Worm (Caenorhabditis elegans) whole organism, L2 larva: ENCODE measurements around the gene cut-5.

Source experiments
- Y55F3AM.14 ChIP-seq: fragments of 200-800 bp; sonication (Bioruptor generic); optimal IDR thresholded peaks from 2 replicates; lab custom pipeline; 2018; ENCODE audit warnings: mild to moderate bottlenecking, missing genetic modification characterization, missing compliant biosample characterization
- alr-1 ChIP-seq: fragments of 150-350 bp; optimal IDR thresholded peaks from 2 replicates; lab custom pipeline; 2014; ENCODE audit warnings: missing biosample characterization, missing genetic modification characterization
- blmp-1 ChIP-seq: sonication (generic microtip); optimal IDR thresholded peaks from 2 replicates; lab custom pipeline; 2017; ENCODE audit warnings: missing genetic modification characterization, mild to moderate bottlenecking, missing compliant biosample characterization, antibody characterized with exemption, moderate library complexity; ENCODE audit not compliant: insufficient read depth
- ceh-82 ChIP-seq: fragments of 150-350 bp; optimal IDR thresholded peaks from 2 replicates; lab custom pipeline; 2014; ENCODE audit warnings: missing biosample characterization, missing genetic modification characterization
- elt-1 ChIP-seq: fragments of 150-350 bp; optimal IDR thresholded peaks from 2 replicates; lab custom pipeline; 2014; ENCODE audit warnings: missing biosample characterization, missing genetic modification characterization
- nhr-10 ChIP-seq: sonication (generic microtip); optimal IDR thresholded peaks from 2 replicates; lab custom pipeline; 2017; ENCODE audit warnings: missing biosample characterization, missing genetic modification characterization
- nhr-77 ChIP-seq: fragments of 150-350 bp; optimal IDR thresholded peaks from 2 replicates; lab custom pipeline; 2014; ENCODE audit warnings: missing biosample characterization, missing genetic modification characterization
- sem-4 ChIP-seq: fragments of 150-350 bp; optimal IDR thresholded peaks from 2 replicates; lab custom pipeline; 2014; ENCODE audit warnings: missing biosample characterization, missing genetic modification reagents, missing genetic modification characterization
- skn-1 ChIP-seq: sonication (generic microtip); optimal IDR thresholded peaks from 2 replicates; lab custom pipeline; 2017; ENCODE audit warnings: missing biosample characterization, missing genetic modification characterization
- snpc-4 ChIP-seq: fragments of 150-350 bp; optimal IDR thresholded peaks from 2 replicates; lab custom pipeline; 2014; ENCODE audit warnings: missing biosample characterization, missing genetic modification characterization

DNA sequence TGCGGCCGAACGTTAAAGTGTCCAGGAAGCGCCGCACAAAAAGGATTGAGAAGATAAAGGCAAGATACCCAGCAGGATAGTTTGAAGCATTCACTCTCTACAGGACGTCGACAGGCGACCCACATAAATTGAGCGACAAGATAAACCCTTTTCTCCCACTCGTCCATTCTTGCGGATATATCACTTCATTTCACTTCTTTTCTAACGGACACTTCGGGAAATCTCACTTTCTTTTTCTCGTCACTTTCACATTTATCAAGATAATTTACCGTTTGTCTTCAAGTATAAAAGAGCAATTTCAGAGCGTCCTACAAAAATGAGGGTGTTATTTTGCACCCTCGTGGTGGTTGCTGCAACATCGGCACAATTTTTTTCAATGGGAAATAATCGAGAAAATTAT, 20.4 kb downstream of the cut-5 start, which contains the start of gene R07E3.6:
- TF ChIP-seq Y55F3AM.14 (no peak), sem-4 (no peak), nhr-10 (tag; lab: Kevin White, UChicago) (no peak), snpc-4 (no peak), blmp-1 (tag; lab: Kevin White, UChicago) (peak; percentile 67), alr-1 (tag; lab: Kevin White, UChicago) (no peak), skn-1 (tag; lab: Kevin White, UChicago) (no peak), ceh-82 (tag; lab: Kevin White, UChicago) (no peak), nhr-77 (tag; lab: Kevin White, UChicago) (no peak), elt-1 (tag; lab: Kevin White, UChicago) (no peak)
